Fruit fly (Drosophila melanogaster) whole organism, embryonic: Measurements from ENCODE around the gene Nph.
A peak's percentile ranks its signal among the peaks of the same experiment; 100 is the strongest.

Experiments
- Blimp-1 ChIP-seq: fragments of 200-800 bp; sonication (Bioruptor generic); optimal IDR thresholded peaks from 3 replicates; lab custom pipeline; 2018; ENCODE audit warnings: missing biosample characterization, missing genetic modification characterization, mild to moderate bottlenecking, moderate library complexity, missing genetic modification reagents
- CG14710 ChIP-seq: fragments of 200-800 bp; sonication (Bioruptor generic); optimal IDR thresholded peaks from 3 replicates; lab custom pipeline; 2019; ENCODE audit warnings: missing biosample characterization, mild to moderate bottlenecking, missing genetic modification characterization, moderate library complexity
- CG14860 ChIP-seq: fragments of 200-800 bp; sonication (Bioruptor generic); IDR thresholded peaks from 3 replicates; pipeline ENCODE4 v1.3.6; 2022; ENCODE audit warnings: missing biosample characterization, missing genetic modification characterization; ENCODE audit not compliant: partially characterized antibody
- CG15601 ChIP-seq: fragments of 200-800 bp; sonication (Bioruptor generic); optimal IDR thresholded peaks from 3 replicates; lab custom pipeline; 2019; ENCODE audit warnings: missing biosample characterization, mild to moderate bottlenecking, missing genetic modification characterization, moderate library complexity
- CG17385 ChIP-seq: fragments of 200-800 bp; sonication (Bioruptor generic); optimal IDR thresholded peaks from 3 replicates; lab custom pipeline; 2018; ENCODE audit warnings: missing biosample characterization, mild to moderate bottlenecking, missing genetic modification characterization
- CG17912 ChIP-seq: fragments of 200-800 bp; sonication (Bioruptor generic); optimal IDR thresholded peaks from 2 replicates; lab custom pipeline; 2018; ENCODE audit warnings: missing biosample characterization, mild to moderate bottlenecking, missing genetic modification characterization
- CG18476 ChIP-seq: fragments of 200-800 bp; sonication (Bioruptor generic); optimal IDR thresholded peaks from 2 replicates; lab custom pipeline; 2016; ENCODE audit warnings: missing biosample characterization, mild to moderate bottlenecking, missing genetic modification characterization
- CG2678 ChIP-seq: fragments of 200-800 bp; sonication (Bioruptor generic); optimal IDR thresholded peaks from 3 replicates; lab custom pipeline; 2019; ENCODE audit warnings: missing biosample characterization, mild to moderate bottlenecking, missing genetic modification characterization, moderate library complexity
- CG2875 ChIP-seq: fragments of 200-800 bp; sonication (Bioruptor generic); optimal IDR thresholded peaks from 2 replicates; lab custom pipeline; 2017; ENCODE audit warnings: missing biosample characterization, mild to moderate bottlenecking, missing genetic modification characterization, missing genetic modification reagents
- CG2889 ChIP-seq: fragments of 200-800 bp; sonication (Bioruptor generic); IDR thresholded peaks from 3 replicates; pipeline ENCODE4 v1.3.6; 2022; ENCODE audit warnings: missing biosample characterization, missing genetic modification characterization
- CG3163 ChIP-seq: fragments of 200-800 bp; sonication (Bioruptor generic); optimal IDR thresholded peaks from 3 replicates; lab custom pipeline; 2016; ENCODE audit warnings: missing biosample characterization, missing genetic modification characterization
- CG33557 ChIP-seq: fragments of 200-800 bp; sonication (Bioruptor generic); optimal IDR thresholded peaks from 2 replicates; lab custom pipeline; 2019; ENCODE audit warnings: missing biosample characterization, mild to moderate bottlenecking, missing genetic modification characterization, moderate library complexity
- CG4282 ChIP-seq: fragments of 200-800 bp; sonication (Bioruptor generic); optimal IDR thresholded peaks from 2 replicates; lab custom pipeline; 2016; ENCODE audit warnings: missing biosample characterization, missing genetic modification characterization
- CG4328 ChIP-seq: fragments of 200-800 bp; sonication (Bioruptor generic); optimal IDR thresholded peaks from 3 replicates; lab custom pipeline; 2017; ENCODE audit warnings: missing biosample characterization, missing genetic modification reagents, missing genetic modification characterization
- CG4854 ChIP-seq: fragments of 200-800 bp; sonication (Bioruptor generic); optimal IDR thresholded peaks from 2 replicates; lab custom pipeline; 2016; ENCODE audit warnings: missing biosample characterization, missing genetic modification characterization, inconsistent platforms
- CG7357 ChIP-seq: fragments of 200-800 bp; sonication (Bioruptor generic); IDR thresholded peaks from 3 replicates; pipeline ENCODE4 v1.3.6; 2022; ENCODE audit warnings: missing biosample characterization, missing genetic modification characterization
- CG8290 ChIP-seq, 3 experiments: fragments of 200-800 bp; sonication (Bioruptor generic); optimal IDR thresholded peaks; 2 replicates each; lab custom pipeline; 2016 to 2019; ENCODE audit warnings: missing biosample characterization in 3 of 3, missing genetic modification characterization in 3 of 3, mild to moderate bottlenecking in 2 of 3, moderate library complexity in 1 of 3
- Camta ChIP-seq: fragments of 200-800 bp; sonication (Bioruptor generic); optimal IDR thresholded peaks from 2 replicates; lab custom pipeline; 2016; ENCODE audit warnings: missing biosample characterization, missing genetic modification characterization
- CrebB ChIP-seq: fragments of 200-800 bp; sonication (Bioruptor generic); optimal IDR thresholded peaks from 3 replicates; lab custom pipeline; 2018; ENCODE audit warnings: missing biosample characterization, mild to moderate bottlenecking, missing genetic modification characterization
- Doc2 ChIP-seq: fragments of 200-800 bp; sonication (Bioruptor generic); IDR thresholded peaks from 2 replicates; pipeline ENCODE4 v1.3.6; 2022; ENCODE audit warnings: missing biosample characterization, missing genetic modification characterization
- Dref ChIP-seq: fragments of 200-800 bp; sonication (Bioruptor generic); IDR thresholded peaks from 2 replicates; pipeline ENCODE4 v1.3.6; 2022; ENCODE audit warnings: missing biosample characterization, missing genetic modification characterization
- ERR ChIP-seq: fragments of 200-800 bp; sonication (Bioruptor generic); optimal IDR thresholded peaks from 2 replicates; lab custom pipeline; 2016; ENCODE audit warnings: missing biosample characterization, missing genetic modification characterization
- HLH4C ChIP-seq: fragments of 200-800 bp; sonication (Bioruptor generic); IDR thresholded peaks from 3 replicates; pipeline ENCODE4 v1.3.6; 2022; ENCODE audit warnings: missing biosample characterization, missing genetic modification characterization; ENCODE audit not compliant: partially characterized antibody
- Hand ChIP-seq: fragments of 200-800 bp; sonication (Bioruptor generic); optimal IDR thresholded peaks from 2 replicates; lab custom pipeline; 2017; ENCODE audit warnings: mild to moderate bottlenecking, missing biosample characterization, missing genetic modification reagents, missing genetic modification characterization
- Hmr ChIP-seq: fragments of 200-800 bp; sonication (Bioruptor generic); optimal IDR thresholded peaks from 3 replicates; lab custom pipeline; 2017; ENCODE audit warnings: mild to moderate bottlenecking, missing biosample characterization, missing genetic modification reagents, missing genetic modification characterization
- Hr51 ChIP-seq, 2 experiments: fragments of 200-800 bp; sonication (Bioruptor generic); optimal IDR thresholded peaks; 2 replicates in 1 of 2; 3 replicates in 1 of 2; lab custom pipeline; 2016 to 2018; ENCODE audit warnings: missing biosample characterization in 2 of 2, missing genetic modification characterization in 2 of 2, mild to moderate bottlenecking in 1 of 2, moderate library complexity in 1 of 2
- Meics ChIP-seq: fragments of 200-800 bp; sonication (Bioruptor generic); optimal IDR thresholded peaks from 2 replicates; lab custom pipeline; 2017; ENCODE audit warnings: missing biosample characterization, mild to moderate bottlenecking, missing genetic modification characterization
- Sry-β ChIP-seq: fragments of 200-800 bp; sonication (Bioruptor generic); optimal IDR thresholded peaks from 2 replicates; lab custom pipeline; 2018; ENCODE audit warnings: missing biosample characterization, mild to moderate bottlenecking, missing genetic modification characterization, moderate library complexity
- ac ChIP-seq: fragments of 200-800 bp; sonication (Bioruptor generic); optimal IDR thresholded peaks from 3 replicates; lab custom pipeline; 2017; ENCODE audit warnings: missing biosample characterization, mild to moderate bottlenecking, missing genetic modification characterization
- aop ChIP-seq: fragments of 200-800 bp; sonication (Bioruptor generic); IDR thresholded peaks from 2 replicates; pipeline ENCODE4 v1.3.6; 2022; ENCODE audit warnings: missing biosample characterization, missing genetic modification characterization
- bowl ChIP-seq: fragments of 200-800 bp; sonication (Bioruptor generic); IDR thresholded peaks from 2 replicates; pipeline ENCODE4 v1.3.6; 2022; ENCODE audit warnings: missing biosample characterization, missing genetic modification characterization
- btn ChIP-seq: fragments of 200-800 bp; sonication (Bioruptor generic); optimal IDR thresholded peaks from 2 replicates; lab custom pipeline; 2016; ENCODE audit warnings: missing biosample characterization, missing genetic modification characterization
- cad ChIP-seq: fragments of >200 bp; optimal IDR thresholded peaks from 2 replicates; lab custom pipeline; 2017; ENCODE audit warnings: missing biosample characterization, missing genetic modification characterization
- chif ChIP-seq, 2 experiments: fragments of 200-800 bp; sonication (Bioruptor generic); optimal IDR thresholded peaks; 3 replicates each; lab custom pipeline; 2016; ENCODE audit warnings: missing biosample characterization in 2 of 2, missing genetic modification characterization in 2 of 2
- en ChIP-seq: fragments of 200-800 bp; sonication (Bioruptor generic); optimal IDR thresholded peaks from 2 replicates; lab custom pipeline; 2016; ENCODE audit warnings: missing biosample characterization, missing genetic modification characterization
- eyg ChIP-seq: fragments of 200-800 bp; sonication (Bioruptor generic); optimal IDR thresholded peaks from 3 replicates; lab custom pipeline; 2016; ENCODE audit warnings: missing biosample characterization, missing genetic modification characterization
- fd64A ChIP-seq: fragments of 200-800 bp; sonication (Bioruptor generic); optimal IDR thresholded peaks from 3 replicates; lab custom pipeline; 2018; ENCODE audit warnings: missing biosample characterization, mild to moderate bottlenecking, missing genetic modification characterization
- gfzf ChIP-seq: fragments of 200-800 bp; sonication (Bioruptor generic); optimal IDR thresholded peaks from 2 replicates; lab custom pipeline; 2016; ENCODE audit warnings: missing biosample characterization, mild to moderate bottlenecking, missing genetic modification characterization, moderate library complexity
- grau ChIP-seq: fragments of 200-800 bp; optimal IDR thresholded peaks from 3 replicates; lab custom pipeline; 2019; ENCODE audit warnings: missing biosample characterization, mild to moderate bottlenecking, missing genetic modification characterization, moderate library complexity
- lbe ChIP-seq: fragments of 200-800 bp; sonication (Bioruptor generic); optimal IDR thresholded peaks from 2 replicates; lab custom pipeline; 2016; ENCODE audit warnings: missing biosample characterization, mild to moderate bottlenecking, missing genetic modification characterization
- lov ChIP-seq, 2 experiments: fragments of 200-800 bp in 1 of 2; fragments of >200 bp in 1 of 2; sonication (Bioruptor generic) in 1 of 2; IDR thresholded peaks in 1 of 2; optimal IDR thresholded peaks in 1 of 2; 2 replicates in 1 of 2; 3 replicates in 1 of 2; pipeline versions ENCODE4 v1.3.6 to Lab custom; 2017 to 2022; ENCODE audit warnings: missing biosample characterization in 1 of 2, missing genetic modification characterization in 1 of 2
- phol ChIP-seq: fragments of 200-800 bp; sonication (Bioruptor generic); optimal IDR thresholded peaks from 3 replicates; lab custom pipeline; 2018; ENCODE audit warnings: missing biosample characterization, mild to moderate bottlenecking, missing genetic modification characterization, moderate library complexity
- pita ChIP-seq: fragments of 200-800 bp; sonication (Bioruptor generic); optimal IDR thresholded peaks from 2 replicates; lab custom pipeline; 2017; ENCODE audit warnings: missing biosample characterization, mild to moderate bottlenecking, missing genetic modification characterization
- sim ChIP-seq: fragments of 200-800 bp; sonication (Bioruptor generic); IDR thresholded peaks from 2 replicates; pipeline ENCODE4 v1.3.6; 2022; ENCODE audit warnings: missing biosample characterization, missing genetic modification characterization
- sima ChIP-seq: fragments of 200-800 bp; sonication (Bioruptor generic); optimal IDR thresholded peaks from 2 replicates; lab custom pipeline; 2016; ENCODE audit warnings: missing biosample characterization, missing genetic modification characterization
- slbo ChIP-seq: fragments of 200-800 bp; sonication (Bioruptor generic); IDR thresholded peaks from 2 replicates; pipeline ENCODE4 v1.3.6; 2022; ENCODE audit warnings: missing biosample characterization, missing genetic modification characterization
- sob ChIP-seq: fragments of 200-800 bp; sonication (Bioruptor generic); IDR thresholded peaks from 2 replicates; pipeline ENCODE4 v1.3.6; 2022; ENCODE audit warnings: missing biosample characterization, missing genetic modification characterization
- tgo ChIP-seq: fragments of 200-800 bp; sonication (Bioruptor generic); IDR thresholded peaks from 3 replicates; pipeline ENCODE4 v1.3.6; 2022; ENCODE audit warnings: missing biosample characterization, missing genetic modification characterization

Nph gene

DNA sequence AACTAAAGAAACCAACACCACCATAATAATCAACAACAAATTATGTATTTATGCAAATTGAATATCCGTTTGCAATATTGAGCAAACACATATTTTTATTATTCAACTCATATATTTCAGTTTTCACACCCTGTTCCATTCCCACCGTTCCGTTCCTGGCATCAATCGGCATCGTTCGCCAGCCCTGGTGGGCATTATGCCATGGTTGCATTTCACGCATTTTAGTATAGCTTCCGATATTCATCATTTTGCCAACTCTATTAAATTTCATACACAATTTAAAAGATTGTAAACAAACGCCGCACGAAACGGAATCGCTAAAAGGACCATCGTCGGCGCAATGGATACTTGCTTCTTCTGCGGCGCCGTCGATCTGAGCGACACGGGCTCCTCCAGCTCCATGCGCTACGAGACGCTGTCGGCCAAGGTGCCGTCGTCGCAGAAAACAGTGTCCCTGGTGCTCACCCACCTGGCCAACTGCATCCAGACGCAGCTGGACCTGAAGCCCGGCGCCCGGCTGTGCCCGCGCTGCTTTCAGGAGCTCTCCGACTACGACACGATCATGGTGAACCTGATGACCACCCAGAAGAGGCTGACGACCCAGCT is 38.6 kb upstream of the Nph start, which contains the start of gene Sry-delta (continued):
- peak; percentile 78 for TF ChIP-seq Camta
- TF ChIP-seq grau: peak; percentile 70
- TF ChIP-seq phol (tag; lab: Kevin White, UChicago): peak; percentile 85
- peak; percentile 75 for TF ChIP-seq tgo
- TF ChIP-seq sob: peak; percentile 90
- no peak for TF ChIP-seq Hand (GFP tag; lab: Kevin White, UChicago)
- peak; percentile 52 for TF ChIP-seq gfzf (GFP tag; lab: Kevin White, UChicago)
- TF ChIP-seq CG2875: peak; percentile 13
- TF ChIP-seq HLH4C (GFP tag; lab: Robert Waterston, UW): peak; percentile 54; the same call in 1 of the 3 replicates
- TF ChIP-seq aop (GFP tag; lab: Robert Waterston, UW): peak; percentile 83
- 0 out of 2 replicates have a peak, but pooled peaks have one; percentile 25 for TF ChIP-seq bowl (GFP tag; lab: Robert Waterston, UW)
- peak; percentile 57 for TF ChIP-seq CG4328
- peak; percentile 86 for TF ChIP-seq CG4282
- peak; percentile 53 for TF ChIP-seq CG18476
- TF ChIP-seq CG8290 (GFP tag; optimal IDR thresholded peaks at IDR 0.05; lab: Kevin White, UChicago): peak; percentile 72
- peak in 1 of 2 experiments; percentile 37 for TF ChIP-seq CG8290 (tag; optimal IDR thresholded peaks at IDR 0.05; lab: Kevin White, UChicago)
- peak; percentile 59; the same call in 2 of the 3 replicates for TF ChIP-seq CG14860 (GFP tag; lab: Robert Waterston, UW)
- TF ChIP-seq ERR (GFP tag; lab: Kevin White, UChicago): peak; percentile 86
- peak; percentile 38 for TF ChIP-seq btn (GFP tag; lab: Kevin White, UChicago)
- TF ChIP-seq Sry-β (GFP tag; lab: Kevin White, UChicago): peak; percentile 83
- TF ChIP-seq Hr51 (GFP tag; optimal IDR thresholded peaks at IDR 0.05; lab: Kevin White, UChicago): peak in 1 of 2 experiments; percentile 88
- TF ChIP-seq sima (GFP tag; lab: Kevin White, UChicago): peak; percentile 85
- TF ChIP-seq en: peak; percentile 65
- TF ChIP-seq cad (GFP tag; lab: Kevin White, UChicago): peak; percentile 54
- TF ChIP-seq CG3163 (GFP tag; lab: Kevin White, UChicago): peak; percentile 60
- no peak for TF ChIP-seq sim
- TF ChIP-seq CG15601 (tag; lab: Kevin White, UChicago): peak; percentile 78
- TF ChIP-seq CG33557 (GFP tag; lab: Kevin White, UChicago): peak; percentile 52
- peak; percentile 68 for TF ChIP-seq lbe (GFP tag; lab: Kevin White, UChicago)
- peak; percentile 76 for TF ChIP-seq Meics (GFP tag; lab: Kevin White, UChicago)
- peak; percentile 94 for TF ChIP-seq slbo (GFP tag; lab: Robert Waterston, UW)
- TF ChIP-seq CG14710 (tag; lab: Kevin White, UChicago): peak; percentile 88
- TF ChIP-seq Dref (GFP tag; lab: Robert Waterston, UW): peak; percentile 77
- peak; percentile 11 for TF ChIP-seq ac (GFP tag; lab: Kevin White, UChicago)
- TF ChIP-seq Doc2 (GFP tag; lab: Robert Waterston, UW): no peak
- peak; percentile 85 for TF ChIP-seq CG17912
- no peak for TF ChIP-seq pita (GFP tag; lab: Kevin White, UChicago)
- TF ChIP-seq Hmr (GFP tag; lab: Kevin White, UChicago): peak; percentile 85
- TF ChIP-seq CrebB (tag; lab: Kevin White, UChicago): peak; percentile 71
- no peak for TF ChIP-seq Blimp-1
- TF ChIP-seq CG17385 (GFP tag; lab: Kevin White, UChicago): no peak
- TF ChIP-seq eyg: peak; percentile 61
- peak; percentile 55; the same call in 2 of the 3 replicates for TF ChIP-seq CG2889 (GFP tag; lab: Robert Waterston, UW)
- no peak for TF ChIP-seq CG2678 (tag; lab: Kevin White, UChicago)
- TF ChIP-seq chif (GFP tag; optimal IDR thresholded peaks at IDR 0.05; lab: Kevin White, UChicago): peak; percentile 78 to 80
- peak; percentile 69 for TF ChIP-seq CG4854 (GFP tag; lab: Kevin White, UChicago)
- no peak for TF ChIP-seq lov (optimal IDR thresholded peaks at IDR 0.05; lab: Kevin White, UChicago)
- TF ChIP-seq lov (GFP tag; IDR thresholded peaks at IDR 0.05; lab: Robert Waterston, UW): peak; percentile 64; the same call in 2 of the 3 replicates
- TF ChIP-seq CG7357 (GFP tag; lab: Robert Waterston, UW): peak; percentile 50; the same call in 1 of the 3 replicates
- no peak for TF ChIP-seq fd64A (GFP tag; lab: Kevin White, UChicago)
